Worm (Caenorhabditis elegans): ENCODE measurements around the gene ZK1127.4.

Gene ZK1127.4

DNA sequence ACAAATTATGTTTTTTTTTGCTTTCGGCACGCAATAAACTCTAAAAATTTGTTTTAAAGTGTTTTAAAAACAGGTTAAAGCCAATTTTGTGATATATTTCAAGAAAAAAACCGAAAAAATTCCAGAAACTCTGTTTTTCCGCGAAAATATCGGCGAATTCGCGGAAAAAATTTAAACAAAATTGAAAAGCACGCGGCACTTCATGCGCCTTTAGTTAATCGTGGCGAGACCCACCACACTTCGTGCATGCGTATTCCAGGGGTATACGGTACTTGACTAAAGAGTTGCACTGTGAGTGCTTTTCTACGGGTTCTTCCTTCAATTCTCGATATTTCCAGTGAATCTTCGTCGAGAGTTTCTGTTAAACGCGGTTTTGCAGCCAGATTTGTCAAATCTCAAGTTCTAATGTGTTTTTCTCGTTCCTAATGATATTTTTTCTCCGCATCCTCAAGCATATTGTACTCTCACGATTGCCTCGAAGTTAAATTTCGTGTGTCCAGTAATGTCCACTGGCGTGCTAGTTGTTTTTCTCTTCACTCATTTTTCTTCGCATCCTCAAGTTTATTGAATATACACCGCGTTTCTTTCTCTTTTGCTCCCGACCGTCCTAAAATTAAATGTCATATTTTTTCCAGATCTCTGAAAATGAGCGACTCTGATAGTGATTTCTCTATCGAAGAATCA, 15.9 kb upstream of the ZK1127.4 start, which contains the start of gene cin-4:
TSS of gene cin-4 (plus strand) at position 634 of the 684 bp plus-strand sequence.
- no peak for TF ChIP-seq ama-1 (optimal IDR thresholded peaks at IDR 0.05)

DNA sequence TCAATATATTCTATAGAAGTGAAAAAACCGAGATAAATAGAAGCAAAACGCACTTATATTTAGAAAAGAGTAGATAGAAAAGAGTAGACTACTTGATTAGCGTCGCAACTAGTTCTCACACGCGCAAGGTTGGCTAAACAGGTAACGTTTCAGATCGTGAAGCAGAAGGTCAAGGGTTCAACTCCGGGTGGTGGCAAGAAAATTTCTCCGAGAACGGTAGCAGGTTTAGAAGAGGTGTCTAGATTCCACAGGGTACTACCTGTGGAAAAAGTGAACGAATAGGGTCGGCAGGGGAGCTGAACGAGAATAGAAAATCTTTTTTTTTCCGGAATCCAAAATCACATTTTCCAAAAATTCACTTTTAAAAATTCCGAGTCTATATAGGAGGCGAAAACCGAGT, 11.7 kb upstream of the ZK1127.4 start:
- TF ChIP-seq grh-1 (GFP tag; IDR thresholded peaks at IDR 0.05) (0 out of 2 replicates have a peak, but pooled peaks have one; percentile 9), nhr-19 (GFP tag; conservative IDR thresholded peaks at IDR 0.05) (peak; percentile 57), nhr-47 (tag; optimal IDR thresholded peaks at IDR 0.05) (peak; percentile 29), nhr-90 (tag; optimal IDR thresholded peaks at IDR 0.05; ENCODE audit: poor library complexity) (peak; percentile 32)

DNA sequence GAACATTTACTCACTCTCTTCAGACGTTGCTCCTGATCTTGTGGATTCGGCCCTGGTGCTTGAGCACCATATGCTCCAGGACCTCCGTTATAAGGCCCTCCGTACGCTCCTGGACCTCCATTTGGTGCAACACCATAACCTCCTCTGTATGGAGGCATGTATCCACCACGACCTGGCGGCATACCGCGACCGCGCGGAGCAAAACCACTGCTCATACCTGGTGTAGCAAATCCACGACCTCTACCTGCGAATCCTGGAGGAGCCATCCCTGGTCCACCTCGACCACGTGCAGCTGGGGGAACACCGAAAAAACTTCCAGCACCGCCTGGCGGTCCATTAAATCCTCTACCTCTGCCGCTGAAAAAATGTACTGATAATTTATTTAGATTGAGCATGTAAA, 4.3 kb upstream of the ZK1127.4 start:
- TF ChIP-seq efl-3 (GFP tag; optimal IDR thresholded peaks at IDR 0.05) = no peak
- TF ChIP-seq aha-1 (tag; optimal IDR thresholded peaks at IDR 0.05) = no peak
- no peak for TF ChIP-seq mep-1 (tag; optimal IDR thresholded peaks at IDR 0.05)
- no peak for TF ChIP-seq efl-1 (optimal IDR thresholded peaks at IDR 0.05)
- peak in 1 of 2 experiments; percentile 59 for TF ChIP-seq efl-1 (GFP tag; optimal IDR thresholded peaks at IDR 0.05 in 1 of 2)
- TF ChIP-seq fkh-8 (tag; optimal IDR thresholded peaks at IDR 0.05) = no peak
- TF ChIP-seq lin-13 (GFP tag; optimal IDR thresholded peaks at IDR 0.05) = no peak

DNA sequence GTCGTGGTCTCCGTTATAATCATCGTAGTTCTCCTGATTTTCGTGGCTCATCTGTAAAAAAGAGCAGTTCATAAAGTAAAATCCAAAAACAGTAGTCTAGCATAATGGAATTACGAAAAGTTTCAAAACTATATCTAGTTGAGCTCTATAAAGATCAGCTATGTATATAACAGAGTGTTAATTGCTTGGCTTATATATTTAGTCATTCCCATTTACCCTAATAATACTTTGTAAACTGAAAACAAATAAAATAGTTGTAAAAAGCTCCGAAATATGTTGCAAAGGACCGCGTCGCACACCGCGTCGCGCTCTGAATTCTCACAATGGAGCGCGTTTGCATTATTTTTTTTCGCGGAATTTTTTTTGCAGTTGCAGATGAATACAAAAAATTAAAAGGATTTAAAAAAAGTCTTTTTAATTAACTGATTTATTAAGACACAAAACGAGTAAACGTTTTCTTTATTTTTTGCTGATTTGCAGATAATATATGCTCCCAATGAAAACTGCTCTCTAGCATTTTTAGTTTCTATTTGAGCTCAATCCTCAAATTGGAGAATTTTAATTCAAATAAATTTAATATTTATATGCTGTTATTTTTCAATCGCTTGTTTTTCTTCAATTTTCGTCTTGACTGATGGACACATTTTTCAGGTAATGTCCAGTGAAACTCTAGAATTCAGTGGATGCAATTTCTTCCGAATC, 3.6 kb upstream of the ZK1127.4 start, which contains the start of the genes tcer-1 and ZK1127.5:
TSS of gene tcer-1 (minus strand) at position 51 of the 702 bp plus-strand sequence.
TSS of gene ZK1127.5 (plus strand) at position 652 of the 702 bp plus-strand sequence.
- no peak for TF ChIP-seq grh-1 (GFP tag; IDR thresholded peaks at IDR 0.05)
- TF ChIP-seq fkh-10 (GFP tag; optimal IDR thresholded peaks at IDR 0.05) = no peak
- TF ChIP-seq elt-3 (tag; optimal IDR thresholded peaks at IDR 0.05) = peak in 1 of 6 experiments; percentile 38
- TF ChIP-seq ztf-11 (tag; optimal IDR thresholded peaks at IDR 0.05) = no peak
- TF ChIP-seq alr-1 (tag; optimal IDR thresholded peaks at IDR 0.05; ENCODE audit: borderline replicate concordance) = no peak
- TF ChIP-seq aly-2 (tag; optimal IDR thresholded peaks at IDR 0.05) = no peak
- TF ChIP-seq lsy-2 (tag; optimal IDR thresholded peaks at IDR 0.05) = peak; percentile 60 to 83
- TF ChIP-seq rnt-1 (tag; optimal IDR thresholded peaks at IDR 0.05) = peak; percentile 44
- TF ChIP-seq pqm-1 (tag; optimal IDR thresholded peaks at IDR 0.05) = no peak
- TF ChIP-seq nhr-84 (tag; optimal IDR thresholded peaks at IDR 0.05) = no peak
- TF ChIP-seq jun-1 (tag; optimal IDR thresholded peaks at IDR 0.05) = no peak
- TF ChIP-seq snu-23 (GFP tag; optimal IDR thresholded peaks at IDR 0.05) = peak; percentile 63
- no peak for TF ChIP-seq egl-13 (tag; optimal IDR thresholded peaks at IDR 0.05)
- TF ChIP-seq lin-15B (tag; optimal IDR thresholded peaks at IDR 0.05) = peak; percentile 73
- TF ChIP-seq fkh-4 (tag; optimal IDR thresholded peaks at IDR 0.05; ENCODE audit: borderline replicate concordance) = no peak
- TF ChIP-seq efl-1 (optimal IDR thresholded peaks at IDR 0.05) = peak; percentile 66 to 78
- peak; percentile 69 to 94 for TF ChIP-seq efl-1 (GFP tag; optimal IDR thresholded peaks at IDR 0.05 in 1 of 2)
- TF ChIP-seq fos-1 (tag; optimal IDR thresholded peaks at IDR 0.05) = no peak
- TF ChIP-seq blmp-1 (tag; optimal IDR thresholded peaks at IDR 0.05) = peak; percentile 57
- no peak for TF ChIP-seq ceh-8 (GFP tag; optimal IDR thresholded peaks at IDR 0.05)
- TF ChIP-seq ces-1 (GFP tag; optimal IDR thresholded peaks at IDR 0.05) = no peak
- TF ChIP-seq nhr-85 (tag) = peak; percentile 31
- TF ChIP-seq mep-1 (tag; optimal IDR thresholded peaks at IDR 0.05) = peak; percentile 78
- peak; percentile 40 for TF ChIP-seq tbx-2 (tag; optimal IDR thresholded peaks at IDR 0.05)
- peak; percentile 43 for TF ChIP-seq skn-1 (tag; optimal IDR thresholded peaks at IDR 0.05)
- no peak for TF ChIP-seq nhr-28 (tag; optimal IDR thresholded peaks at IDR 0.05)
- TF ChIP-seq sox-4 (tag; optimal IDR thresholded peaks at IDR 0.05) = no peak
- peak; percentile 41 for TF ChIP-seq fkh-8 (tag; optimal IDR thresholded peaks at IDR 0.05)
- TF ChIP-seq lin-35 (GFP tag; optimal IDR thresholded peaks at IDR 0.05) = peak; percentile 58 to 82
- TF ChIP-seq sptf-1 (tag; optimal IDR thresholded peaks at IDR 0.05) = no peak
- peak; percentile 23 for TF ChIP-seq nhr-90 (tag; optimal IDR thresholded peaks at IDR 0.05; ENCODE audit: poor library complexity)
- TF ChIP-seq aha-1 (tag; optimal IDR thresholded peaks at IDR 0.05) = no peak
- TF ChIP-seq nhr-76 (tag; optimal IDR thresholded peaks at IDR 0.05) = no peak
- TF ChIP-seq C16A3.4 (tag; optimal IDR thresholded peaks at IDR 0.05) = peak; percentile 66
- TF ChIP-seq sup-37 (GFP tag; optimal IDR thresholded peaks at IDR 0.05) = no peak
- no peak for TF ChIP-seq nhr-11 (tag; optimal IDR thresholded peaks at IDR 0.05)
- TF ChIP-seq tlp-1 (tag; optimal IDR thresholded peaks at IDR 0.05) = no peak
- no peak for TF ChIP-seq nhr-12 (tag; optimal IDR thresholded peaks at IDR 0.05)
- no peak for TF ChIP-seq mab-9 (GFP tag; IDR thresholded peaks at IDR 0.05)
- TF ChIP-seq C04F5.9 (tag; optimal IDR thresholded peaks at IDR 0.05) = no peak

Measured in whole organism, L1 larva.